Worm (Caenorhabditis elegans): ENCODE measurements around the gene npr-37.

The npr-37 gene

DNA sequence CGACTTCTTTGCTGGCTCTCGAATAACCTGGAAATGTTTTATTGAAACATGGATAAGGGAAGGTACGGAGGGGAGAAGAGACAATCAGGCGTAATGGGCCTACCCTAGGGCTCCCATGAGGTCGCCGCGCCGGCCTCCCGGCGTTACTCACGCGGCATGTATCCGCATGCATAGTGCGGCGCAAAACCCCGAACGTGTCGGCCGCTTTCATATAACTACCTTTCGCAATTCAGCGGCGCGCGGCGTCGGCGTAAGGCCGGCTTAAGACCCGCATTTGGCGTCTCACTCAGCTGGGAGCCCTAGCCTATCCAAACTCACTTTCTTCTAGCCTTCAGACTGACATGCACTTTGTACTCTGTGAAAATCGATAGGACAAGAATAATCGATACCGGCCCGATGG is 18.9 kb downstream of the npr-37 start:
- no peak for TF ChIP-seq mls-2 (tag; optimal IDR thresholded peaks at IDR 0.05)
- TF ChIP-seq ces-1 (GFP tag; optimal IDR thresholded peaks at IDR 0.05) = no peak
- no peak for TF ChIP-seq cnd-1 (tag; optimal IDR thresholded peaks at IDR 0.05)
- TF ChIP-seq sptf-1 (tag; optimal IDR thresholded peaks at IDR 0.05) = no peak
- no peak for TF ChIP-seq pha-4 (tag; optimal IDR thresholded peaks at IDR 0.05)
- TF ChIP-seq nhr-76 (tag; optimal IDR thresholded peaks at IDR 0.05) = no peak
- TF ChIP-seq lin-13 (tag; optimal IDR thresholded peaks at IDR 0.05) = no peak
- no peak for TF ChIP-seq ceh-83 (GFP tag; optimal IDR thresholded peaks at IDR 0.05)
- TF ChIP-seq zip-8 (tag; optimal IDR thresholded peaks at IDR 0.05) = no peak
- no peak for TF ChIP-seq nhr-12 (tag; optimal IDR thresholded peaks at IDR 0.05)
- no peak for TF ChIP-seq blmp-1 (tag; optimal IDR thresholded peaks at IDR 0.05)
- TF ChIP-seq hlh-1 (tag; optimal IDR thresholded peaks at IDR 0.05) = no peak
- TF ChIP-seq unc-39 (tag; optimal IDR thresholded peaks at IDR 0.05) = no peak
- TF ChIP-seq bed-3 (GFP tag; optimal IDR thresholded peaks at IDR 0.05) = no peak
- TF ChIP-seq ztf-11 (tag; optimal IDR thresholded peaks at IDR 0.05) = no peak
- no peak for TF ChIP-seq mab-5 (tag; optimal IDR thresholded peaks at IDR 0.05)

DNA sequence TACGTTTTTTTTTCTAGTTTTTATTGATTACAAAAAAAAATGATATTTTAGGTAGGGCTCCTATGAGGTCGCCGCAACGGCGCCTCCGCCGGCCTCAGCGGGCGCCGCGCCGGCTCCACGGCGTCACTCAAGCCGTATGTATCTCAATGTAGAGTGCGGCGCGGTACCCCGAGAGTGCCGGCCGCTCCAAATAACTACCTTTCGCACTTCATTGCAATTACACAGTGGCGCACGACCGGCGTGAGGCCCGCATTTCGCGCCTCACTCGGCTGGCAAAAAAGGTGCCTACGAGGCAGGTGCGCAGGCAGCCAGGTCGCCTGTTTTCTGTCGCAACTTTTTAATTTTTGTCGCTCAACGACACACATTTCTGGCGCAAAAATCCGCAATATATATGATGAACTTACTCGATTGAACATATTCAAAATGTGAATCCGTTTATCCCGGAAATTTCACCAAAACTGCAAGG is 20.3 kb downstream of the npr-37 start, which contains the start of gene M04G7.2:
M04G7.2 (minus strand) TSS at position 416 of the 466 bp plus-strand sequence.
- TF ChIP-seq sptf-1 (tag; optimal IDR thresholded peaks at IDR 0.05) (no peak), snpc-4 (tag; optimal IDR thresholded peaks at IDR 0.05) (no peak), mls-2 (tag; optimal IDR thresholded peaks at IDR 0.05) (no peak), drap-1 (GFP tag; optimal IDR thresholded peaks at IDR 0.05) (no peak), M03D4.4 (tag; optimal IDR thresholded peaks at IDR 0.05) (no peak), nhr-237 (tag; optimal IDR thresholded peaks at IDR 0.05) (no peak), sem-2 (GFP tag; optimal IDR thresholded peaks at IDR 0.05) (no peak), flh-1 (GFP tag; optimal IDR thresholded peaks at IDR 0.05) (no peak), bed-3 (GFP tag; optimal IDR thresholded peaks at IDR 0.05) (no peak), blmp-1 (tag; optimal IDR thresholded peaks at IDR 0.05) (no peak), tbx-8 (GFP tag; optimal IDR thresholded peaks at IDR 0.05) (no peak)

DNA sequence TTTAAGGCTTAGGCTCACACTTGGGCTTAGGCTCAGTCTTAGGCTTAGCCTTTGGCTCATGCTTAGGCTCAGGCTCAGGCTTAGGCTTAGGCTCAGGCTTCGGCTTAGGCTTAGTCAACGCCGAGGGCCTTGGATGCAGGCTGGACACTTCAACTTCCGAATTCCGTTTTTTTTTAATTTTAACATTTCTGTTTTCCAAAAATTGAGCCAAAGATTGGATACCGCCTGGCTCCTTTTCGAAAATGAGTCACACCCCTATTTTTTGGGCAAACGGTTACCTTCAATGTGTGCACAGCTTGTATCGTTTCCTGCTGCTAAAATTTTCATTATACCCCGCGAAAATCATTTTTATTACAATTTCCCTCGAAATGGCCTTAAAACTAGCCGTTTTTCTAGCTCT is 25.5 kb downstream of the npr-37 start, which contains the start of gene M04G7.1:
M04G7.1 (plus strand) TSS at position 301 of the 400 bp plus-strand sequence.
- TF ChIP-seq ztf-11 (tag; optimal IDR thresholded peaks at IDR 0.05) (no peak), ceh-43 (GFP tag; optimal IDR thresholded peaks at IDR 0.05) (no peak), nhr-76 (tag; optimal IDR thresholded peaks at IDR 0.05) (no peak), drap-1 (GFP tag; optimal IDR thresholded peaks at IDR 0.05) (no peak), snpc-4 (tag; optimal IDR thresholded peaks at IDR 0.05) (no peak), nhr-237 (tag; optimal IDR thresholded peaks at IDR 0.05) (no peak), tbx-8 (GFP tag; optimal IDR thresholded peaks at IDR 0.05) (no peak), lsy-2 (tag; optimal IDR thresholded peaks at IDR 0.05) (no peak), unc-62 (GFP tag; optimal IDR thresholded peaks at IDR 0.05) (no peak), ces-1 (GFP tag; optimal IDR thresholded peaks at IDR 0.05) (no peak), hlh-1 (tag; optimal IDR thresholded peaks at IDR 0.05) (no peak), bed-3 (GFP tag; optimal IDR thresholded peaks at IDR 0.05) (no peak), nhr-12 (tag; optimal IDR thresholded peaks at IDR 0.05) (no peak), unc-39 (tag; optimal IDR thresholded peaks at IDR 0.05) (no peak)

DNA sequence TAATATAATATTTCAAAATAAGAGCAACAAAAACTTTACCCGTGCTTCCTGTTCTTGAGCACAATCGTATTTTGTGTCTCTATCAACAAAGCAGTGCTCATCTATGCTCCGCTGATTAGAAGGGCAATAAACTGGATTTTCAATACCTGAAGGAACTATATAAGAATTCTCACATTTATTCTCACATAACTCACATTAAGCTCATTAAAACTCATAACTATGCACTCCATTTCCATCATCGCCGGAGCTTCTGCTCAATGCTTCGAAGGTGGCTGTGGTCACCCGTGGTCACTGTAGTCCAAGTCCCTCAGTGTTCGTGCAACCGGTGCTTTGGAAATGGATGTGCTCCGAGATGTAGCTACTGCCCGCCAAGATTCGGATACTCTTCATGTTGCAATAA is 26.2 kb downstream of the npr-37 start, which contains the start of the genes Y66H1A.8 and M04G7.5:
Y66H1A.8 (minus strand) TSS at position 101 of the 400 bp plus-strand sequence.
M04G7.5 (plus strand) TSS at position 258 of the 400 bp plus-strand sequence.
- no peak for TF ChIP-seq ceh-39 (tag; optimal IDR thresholded peaks at IDR 0.05)
- TF ChIP-seq blmp-1 (tag; optimal IDR thresholded peaks at IDR 0.05) = no peak
- no peak for TF ChIP-seq elt-1 (tag; optimal IDR thresholded peaks at IDR 0.05; ENCODE audit: borderline replicate concordance, insufficient read depth)
- no peak for TF ChIP-seq ham-2 (GFP tag; optimal IDR thresholded peaks at IDR 0.05)
- TF ChIP-seq unc-39 (tag; optimal IDR thresholded peaks at IDR 0.05) = no peak
- TF ChIP-seq ztf-11 (tag; optimal IDR thresholded peaks at IDR 0.05) = no peak
- TF ChIP-seq lin-13 (tag; optimal IDR thresholded peaks at IDR 0.05) = no peak
- no peak for TF ChIP-seq drap-1 (GFP tag; optimal IDR thresholded peaks at IDR 0.05)
- TF ChIP-seq cnd-1 (tag; optimal IDR thresholded peaks at IDR 0.05) = no peak
- no peak for TF ChIP-seq hlh-1 (tag; optimal IDR thresholded peaks at IDR 0.05)
- no peak for TF ChIP-seq ceh-43 (GFP tag; optimal IDR thresholded peaks at IDR 0.05)
- TF ChIP-seq mep-1 (tag; optimal IDR thresholded peaks at IDR 0.05) = no peak
- TF ChIP-seq nhr-2 (tag; optimal IDR thresholded peaks at IDR 0.05) = no peak
- no peak for TF ChIP-seq nhr-76 (tag; optimal IDR thresholded peaks at IDR 0.05)
- TF ChIP-seq tbx-8 (GFP tag; optimal IDR thresholded peaks at IDR 0.05) = no peak
- no peak for TF ChIP-seq ces-1 (GFP tag; optimal IDR thresholded peaks at IDR 0.05)

DNA sequence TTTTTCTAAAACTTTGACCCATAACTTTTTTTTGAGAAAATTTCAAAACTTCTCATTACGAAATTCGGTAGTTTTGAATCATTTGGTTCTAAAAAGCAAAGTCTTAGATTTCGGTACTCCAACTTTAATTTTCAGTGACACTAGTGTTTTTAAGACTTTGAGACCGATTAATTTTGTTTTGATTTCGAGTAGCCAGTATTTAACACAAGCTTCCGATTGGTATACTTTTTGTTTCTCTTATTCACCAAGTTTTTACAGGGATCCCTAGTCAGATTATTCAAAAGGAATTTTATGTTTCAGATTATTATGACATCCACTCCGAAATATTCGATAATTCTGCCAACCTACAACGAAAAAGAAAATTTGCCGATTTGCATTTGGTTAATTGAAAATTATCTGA is 35.6 kb downstream of the npr-37 start, which contains the start of gene dpm-1:
dpm-1 (plus strand) TSS at position 301 of the 400 bp plus-strand sequence.
- TF ChIP-seq ceh-43 (GFP tag; optimal IDR thresholded peaks at IDR 0.05) (no peak), elt-3 (tag; optimal IDR thresholded peaks at IDR 0.05) (no peak), unc-120 (tag; optimal IDR thresholded peaks at IDR 0.05; ENCODE audit: poor library complexity, severe bottlenecking) (no peak), zip-8 (tag; optimal IDR thresholded peaks at IDR 0.05) (no peak), hlh-1 (tag; optimal IDR thresholded peaks at IDR 0.05) (no peak), mab-5 (tag; optimal IDR thresholded peaks at IDR 0.05) (no peak), ceh-83 (GFP tag; optimal IDR thresholded peaks at IDR 0.05) (no peak), lin-32 (GFP tag; optimal IDR thresholded peaks at IDR 0.05) (no peak), sem-2 (GFP tag; optimal IDR thresholded peaks at IDR 0.05) (no peak), ces-1 (GFP tag; optimal IDR thresholded peaks at IDR 0.05) (no peak), nhr-12 (tag; optimal IDR thresholded peaks at IDR 0.05) (no peak)
